Worm (Caenorhabditis elegans): Measurements from ENCODE around the gene F32D8.14.
A peak's percentile ranks its signal among the peaks of the same experiment; 100 is the strongest.

Gene F32D8.14

ce11 chrV:10903748-10904147 is 9.2 kb upstream of the F32D8.14 start, which contains the start of gene F32D8.15:
Gene F32D8.15, plus strand, starts transcription at chrV:10904048.
- peak; percentile 23 for TF ChIP-seq unc-42 (tag; optimal IDR thresholded peaks at IDR 0.05)
- TF ChIP-seq pha-4 (tag; optimal IDR thresholded peaks at IDR 0.05), result no peak

- no peak for TF ChIP-seq tbx-7 (tag; optimal IDR thresholded peaks at IDR 0.05)
- TF ChIP-seq dmd-4 (tag; optimal IDR thresholded peaks at IDR 0.05; ENCODE audit: borderline replicate concordance), result no peak
- no peak for TF ChIP-seq gmeb-2 (tag; optimal IDR thresholded peaks at IDR 0.05)
Measured at ce11 chrV:10902682-10903081, 8.1 kb upstream of the F32D8.14 start, which contains the start of gene F32D8.8. Gene F32D8.8, minus strand, starts transcription at chrV:10902782.

DNA sequence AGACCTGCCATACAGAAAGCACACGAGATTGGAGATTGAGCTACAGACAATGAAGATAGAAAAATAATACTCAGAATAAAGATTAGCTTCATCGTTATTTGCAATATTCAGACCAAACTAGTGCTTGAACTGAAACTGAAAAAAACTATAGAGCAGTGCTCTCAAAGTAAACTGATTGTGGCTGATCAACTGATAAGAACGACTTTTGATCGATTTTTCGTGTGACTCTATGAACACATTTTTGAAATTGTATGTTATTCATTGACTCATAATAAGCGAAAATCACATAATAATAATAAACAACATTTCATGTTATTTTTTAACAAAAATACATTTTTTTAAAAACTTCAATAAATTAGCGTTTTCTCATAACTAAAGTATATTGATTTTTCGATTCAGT is 6.5 kb upstream of the F32D8.14 start, which contains the start of gene spp-16:
Gene spp-16, minus strand, starts transcription at position 179 of the 400 bp plus-strand sequence.
- TF ChIP-seq tbx-2 (tag; optimal IDR thresholded peaks at IDR 0.05), result no peak
- no peak for TF ChIP-seq fkh-6 (tag; optimal IDR thresholded peaks at IDR 0.05)
- no peak for TF ChIP-seq gmeb-2 (tag; optimal IDR thresholded peaks at IDR 0.05)
- TF ChIP-seq elt-2 (tag; optimal IDR thresholded peaks at IDR 0.05), result no peak
- TF ChIP-seq ceh-2 (tag; optimal IDR thresholded peaks at IDR 0.05), result no peak
- no peak for TF ChIP-seq lin-11 (tag; optimal IDR thresholded peaks at IDR 0.05)
- no peak for TF ChIP-seq rnt-1 (tag; optimal IDR thresholded peaks at IDR 0.05)
- no peak for TF ChIP-seq hlh-13 (GFP tag; optimal IDR thresholded peaks at IDR 0.05)
- TF ChIP-seq sox-2 (GFP tag; IDR thresholded peaks at IDR 0.05), result no peak
- TF ChIP-seq ceh-18 (tag; optimal IDR thresholded peaks at IDR 0.05), result no peak
- TF ChIP-seq fkh-10 (GFP tag; optimal IDR thresholded peaks at IDR 0.05), result no peak
- no peak for TF ChIP-seq hlh-30 (tag; optimal IDR thresholded peaks at IDR 0.05; ENCODE audit: insufficient read depth)

DNA sequence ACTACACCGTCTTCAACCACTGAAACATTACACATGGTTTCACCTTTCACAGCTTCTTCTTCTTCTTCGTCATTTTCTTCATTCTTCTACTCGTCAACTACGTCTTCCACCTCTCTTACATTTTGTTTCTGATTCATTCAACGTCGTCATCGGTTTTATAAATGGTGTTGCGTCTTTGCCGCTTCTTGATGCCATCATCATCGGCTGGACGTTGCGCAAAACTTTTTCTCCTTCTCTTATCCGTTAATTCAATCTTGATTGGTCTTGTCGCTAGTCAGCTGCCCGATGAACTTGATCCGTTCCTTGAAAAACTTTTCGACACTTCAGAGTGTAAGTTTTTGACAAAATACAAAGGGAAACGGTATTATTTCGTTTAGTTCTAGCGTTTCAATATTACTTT is 4.0 kb upstream of the F32D8.14 start:
- TF ChIP-seq syd-9 (tag; optimal IDR thresholded peaks at IDR 0.05) (no peak), npax-4 (tag; optimal IDR thresholded peaks at IDR 0.05) (no peak), K09A11.1 (tag; optimal IDR thresholded peaks at IDR 0.05; ENCODE audit: insufficient read depth) (no peak), ceh-45 (GFP tag; IDR thresholded peaks at IDR 0.05) (no peak)

DNA sequence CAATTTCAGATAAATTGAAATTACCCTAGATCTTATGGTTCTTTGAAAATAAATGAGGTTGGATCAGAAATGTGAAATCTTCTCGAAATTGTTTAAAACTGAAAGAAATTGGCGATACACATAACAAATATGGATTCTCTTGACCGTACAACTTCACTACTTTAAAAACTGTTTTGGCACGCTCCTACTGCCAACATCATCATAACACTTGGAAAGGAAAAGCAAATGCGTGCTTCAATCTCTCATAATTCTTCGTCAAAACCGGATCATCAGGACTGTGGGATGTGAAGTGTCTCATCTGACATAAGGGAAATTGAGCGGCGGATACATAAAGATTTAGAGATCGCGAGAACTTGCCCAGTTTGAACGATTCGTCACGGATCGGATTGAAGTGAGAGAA is 3.5 kb upstream of the F32D8.14 start, which contains the start of gene F32D8.7:
Gene F32D8.7, plus strand, starts transcription at position 329 of the 400 bp plus-strand sequence.
- no peak for TF ChIP-seq fkh-6 (tag; optimal IDR thresholded peaks at IDR 0.05)
- no peak for TF ChIP-seq mec-3 (tag; optimal IDR thresholded peaks at IDR 0.05; ENCODE audit: borderline replicate concordance)
- TF ChIP-seq hlh-6 (tag; optimal IDR thresholded peaks at IDR 0.05), result no peak
- no peak for TF ChIP-seq ceh-18 (tag; optimal IDR thresholded peaks at IDR 0.05)
- TF ChIP-seq unc-86 (tag; optimal IDR thresholded peaks at IDR 0.05), result no peak
- TF ChIP-seq elt-4 (tag; optimal IDR thresholded peaks at IDR 0.05), result no peak
- TF ChIP-seq ets-4 (tag; optimal IDR thresholded peaks at IDR 0.05), result no peak
- no peak for TF ChIP-seq ceh-22 (tag; optimal IDR thresholded peaks at IDR 0.05)
- no peak for TF ChIP-seq ceh-24 (tag; optimal IDR thresholded peaks at IDR 0.05)
- TF ChIP-seq tbx-7 (tag; optimal IDR thresholded peaks at IDR 0.05), result no peak
- TF ChIP-seq ceh-6 (GFP tag; optimal IDR thresholded peaks at IDR 0.05), result no peak
- TF ChIP-seq ceh-19 (GFP tag; optimal IDR thresholded peaks at IDR 0.05), result no peak
- no peak for TF ChIP-seq T23F11.4 (GFP tag; optimal IDR thresholded peaks at IDR 0.05)

- TF ChIP-seq ceh-30 (tag; optimal IDR thresholded peaks at IDR 0.05), result peak; percentile 83
- TF ChIP-seq pag-3 (tag; optimal IDR thresholded peaks at IDR 0.05; ENCODE audit: borderline replicate concordance), result no peak
- peak; percentile 73 for TF ChIP-seq C08G9.2 (tag; optimal IDR thresholded peaks at IDR 0.05)
- peak; percentile 60 for TF ChIP-seq hlh-30 (tag; optimal IDR thresholded peaks at IDR 0.05; ENCODE audit: insufficient read depth)
- TF ChIP-seq hlh-15 (tag; optimal IDR thresholded peaks at IDR 0.05), result no peak
- TF ChIP-seq zip-5 (tag; optimal IDR thresholded peaks at IDR 0.05), result peak; percentile 50
- peak; percentile 85 for TF ChIP-seq ref-2 (tag; optimal IDR thresholded peaks at IDR 0.05)
- peak; percentile 53 for TF ChIP-seq hlh-8 (tag; optimal IDR thresholded peaks at IDR 0.05)
- peak; percentile 49 for TF ChIP-seq fax-1 (tag; optimal IDR thresholded peaks at IDR 0.05)
- peak; percentile 26 for TF ChIP-seq tbx-7 (tag; optimal IDR thresholded peaks at IDR 0.05)
- TF ChIP-seq sox-4 (tag; optimal IDR thresholded peaks at IDR 0.05), result peak; percentile 52
- peak; percentile 47; the same call in 1 of the 2 replicates for TF ChIP-seq ceh-45 (GFP tag; IDR thresholded peaks at IDR 0.05)
- peak; percentile 66 for TF ChIP-seq ceh-2 (tag; optimal IDR thresholded peaks at IDR 0.05)
- peak; percentile 67 for TF ChIP-seq eyg-1 (tag; optimal IDR thresholded peaks at IDR 0.05)
- no peak for TF ChIP-seq ama-1 (optimal IDR thresholded peaks at IDR 0.05)
- no peak for TF ChIP-seq odd-2 (tag; optimal IDR thresholded peaks at IDR 0.05)
- peak; percentile 80 for TF ChIP-seq ets-4 (tag; optimal IDR thresholded peaks at IDR 0.05)
- TF ChIP-seq dve-1 (tag; optimal IDR thresholded peaks at IDR 0.05), result peak; percentile 95
- peak; percentile 23 for TF ChIP-seq K09A11.1 (tag; optimal IDR thresholded peaks at IDR 0.05; ENCODE audit: insufficient read depth)
Measured at ce11 chrV:10897172-10897571, 2.6 kb upstream of the F32D8.14 start.
